Worm (Caenorhabditis elegans) whole organism, young adult: ENCODE data around the gene K07H8.2.

Source experiments
- C06A6.2 ChIP-seq: fragments of 200-800 bp; sonication (Bioruptor generic); conservative IDR thresholded peaks from 2 replicates; pipeline ENCODE4 v1.3.6; 2022; ENCODE audit warnings: missing genetic modification characterization, missing compliant biosample characterization
- C17E4.6 ChIP-seq: fragments of 200-800 bp; sonication (Bioruptor generic); IDR thresholded peaks from 2 replicates; pipeline ENCODE4 v1.3.6; 2022; ENCODE audit warnings: missing genetic modification reagents, missing genetic modification characterization, missing compliant biosample characterization
- F22D6.2 ChIP-seq: sonication (generic microtip); optimal IDR thresholded peaks from 2 replicates; lab custom pipeline; 2016; ENCODE audit warnings: mild to moderate bottlenecking, missing genetic modification characterization, missing compliant biosample characterization
- F39B2.1 ChIP-seq: fragments of 200-800 bp; sonication (Bioruptor generic); IDR thresholded peaks from 2 replicates; pipeline ENCODE4 v1.3.6; 2022; ENCODE audit warnings: missing genetic modification reagents, missing genetic modification characterization, missing compliant biosample characterization
- F49E8.2 ChIP-seq: sonication (generic microtip); optimal IDR thresholded peaks from 3 replicates; lab custom pipeline; 2017; ENCODE audit warnings: missing genetic modification characterization, mild to moderate bottlenecking, missing compliant biosample characterization, antibody characterized with exemption, moderate library complexity; ENCODE audit not compliant: insufficient read depth
- F52B5.7 ChIP-seq: sonication (generic microtip); optimal IDR thresholded peaks from 2 replicates; lab custom pipeline; 2016; ENCODE audit warnings: mild to moderate bottlenecking, missing genetic modification characterization, missing compliant biosample characterization
- K11D2.4 ChIP-seq: fragments of 200-800 bp; sonication (Bioruptor generic); IDR thresholded peaks from 2 replicates; pipeline ENCODE4 v1.3.6; 2022; ENCODE audit warnings: missing genetic modification reagents, missing genetic modification characterization, missing compliant biosample characterization
- T07F8.4 ChIP-seq: sonication (generic microtip); optimal IDR thresholded peaks from 2 replicates; lab custom pipeline; 2016; ENCODE audit warnings: mild to moderate bottlenecking, missing genetic modification characterization, moderate library complexity, missing compliant biosample characterization
- Y67H2A.10 ChIP-seq: fragments of 200-800 bp; sonication (Bioruptor generic); conservative IDR thresholded peaks from 2 replicates; pipeline ENCODE4 v1.3.6; 2022; ENCODE audit warnings: missing genetic modification reagents, missing genetic modification characterization, missing compliant biosample characterization
- akir-1 ChIP-seq: fragments of 200-800 bp; sonication (Bioruptor generic); optimal IDR thresholded peaks from 2 replicates; lab custom pipeline; 2018; ENCODE audit warnings: mild to moderate bottlenecking, missing genetic modification characterization, moderate library complexity, missing compliant biosample characterization
- attf-6 ChIP-seq: fragments of 200-800 bp; sonication (Bioruptor generic); IDR thresholded peaks from 2 replicates; pipeline ENCODE4 v1.3.6; 2022; ENCODE audit warnings: missing genetic modification reagents, missing genetic modification characterization, missing compliant biosample characterization
- ceh-100 ChIP-seq: fragments of 200-800 bp; sonication (Bioruptor generic); IDR thresholded peaks from 2 replicates; pipeline ENCODE4 v1.3.6; 2022; ENCODE audit warnings: missing genetic modification reagents, missing genetic modification characterization, missing compliant biosample characterization
- ceh-27 ChIP-seq: fragments of 200-800 bp; sonication (Bioruptor generic); optimal IDR thresholded peaks from 2 replicates; lab custom pipeline; 2018; ENCODE audit warnings: mild to moderate bottlenecking, missing genetic modification characterization, moderate library complexity, missing compliant biosample characterization
- chd-7 ChIP-seq: sonication (generic microtip); optimal IDR thresholded peaks from 2 replicates; lab custom pipeline; 2016; ENCODE audit warnings: mild to moderate bottlenecking, missing genetic modification characterization, moderate library complexity, missing compliant biosample characterization
- dpff-1 ChIP-seq: sonication (generic microtip); optimal IDR thresholded peaks from 2 replicates; lab custom pipeline; 2017; ENCODE audit warnings: mild to moderate bottlenecking, missing genetic modification characterization, missing compliant biosample characterization
- dpl-1 ChIP-seq: fragments of 150-350 bp; optimal IDR thresholded peaks from 2 replicates; lab custom pipeline; 2014; ENCODE audit warnings: missing biosample characterization, missing genetic modification reagents, missing genetic modification characterization
- egl-44 ChIP-seq: fragments of 200-800 bp; sonication (Bioruptor generic); IDR thresholded peaks from 2 replicates; pipeline ENCODE4 v1.3.6; 2022; ENCODE audit warnings: missing genetic modification reagents, missing genetic modification characterization, missing compliant biosample characterization
- egrh-3 ChIP-seq: fragments of 200-800 bp; sonication (Bioruptor generic); IDR thresholded peaks from 2 replicates; pipeline ENCODE4 v1.3.6; 2022; ENCODE audit warnings: missing genetic modification reagents, missing genetic modification characterization, missing compliant biosample characterization
- ekl-4 ChIP-seq: fragments of 200-800 bp; sonication (Bioruptor generic); IDR thresholded peaks from 2 replicates; pipeline ENCODE4 v1.3.6; 2022; ENCODE audit warnings: missing genetic modification reagents, missing genetic modification characterization, missing compliant biosample characterization
- gei-17 ChIP-seq: fragments of 200-800 bp; sonication (Bioruptor generic); optimal IDR thresholded peaks from 2 replicates; lab custom pipeline; 2018; ENCODE audit warnings: mild to moderate bottlenecking, missing genetic modification characterization, missing compliant biosample characterization
- madf-3 ChIP-seq: fragments of 200-800 bp; sonication (Bioruptor generic); IDR thresholded peaks from 2 replicates; pipeline ENCODE4 v1.3.6; 2022; ENCODE audit warnings: missing genetic modification reagents, missing genetic modification characterization, missing compliant biosample characterization
- madf-6 ChIP-seq: fragments of 200-800 bp; sonication (Bioruptor generic); IDR thresholded peaks from 2 replicates; pipeline ENCODE4 v1.3.6; 2022; ENCODE audit warnings: missing genetic modification reagents, missing genetic modification characterization, missing compliant biosample characterization
- nfyb-1 ChIP-seq: fragments of 200-800 bp; sonication (Bioruptor generic); IDR thresholded peaks from 2 replicates; pipeline ENCODE4 v1.3.6; 2022; ENCODE audit warnings: missing genetic modification reagents, missing genetic modification characterization, missing compliant biosample characterization
- nhr-120 ChIP-seq: fragments of 200-800 bp; sonication (Bioruptor generic); IDR thresholded peaks from 2 replicates; pipeline ENCODE4 v1.3.6; 2022; ENCODE audit warnings: missing genetic modification characterization, missing compliant biosample characterization
- nhr-27 ChIP-seq: fragments of 200-800 bp; sonication (Bioruptor generic); optimal IDR thresholded peaks from 2 replicates; lab custom pipeline; 2018; ENCODE audit warnings: mild to moderate bottlenecking, missing genetic modification characterization, moderate library complexity, missing compliant biosample characterization
- nhr-90 ChIP-seq: sonication (generic microtip); optimal IDR thresholded peaks from 2 replicates; lab custom pipeline; 2016; ENCODE audit warnings: missing genotype, mild to moderate bottlenecking, missing genetic modification characterization, missing compliant biosample characterization
- pbrm-1 ChIP-seq: fragments of 200-800 bp; sonication (Bioruptor generic); IDR thresholded peaks from 2 replicates; pipeline ENCODE4 v1.3.6; 2022; ENCODE audit warnings: missing genetic modification reagents, missing genetic modification characterization, missing compliant biosample characterization
- pha-4 ChIP-seq: fragments of 150-350 bp; sonication (generic microtip); optimal IDR thresholded peaks from 2 replicates; lab custom pipeline; 2014; ENCODE audit warnings: missing biosample characterization, missing genetic modification reagents, missing genetic modification characterization
- rec-8 ChIP-seq, 2 experiments: sonication (generic microtip); optimal IDR thresholded peaks; 2 replicates each; lab custom pipeline; 2016; ENCODE audit warnings: mild to moderate bottlenecking in 2 of 2, missing genetic modification characterization in 2 of 2, missing genetic modification reagents in 2 of 2, missing genotype in 2 of 2, missing biosample characterization in 1 of 2, missing compliant biosample characterization in 1 of 2, moderate library complexity in 1 of 2
- repo-1 ChIP-seq: sonication (generic microtip); optimal IDR thresholded peaks from 2 replicates; lab custom pipeline; 2017; ENCODE audit warnings: mild to moderate bottlenecking, missing genetic modification characterization, missing compliant biosample characterization
- rpc-1 ChIP-seq, 2 experiments: fragments of 150-350 bp in 1 of 2; sonication (generic microtip) in 1 of 2; optimal IDR thresholded peaks; 2 replicates each; lab custom pipeline; 2014 to 2018; ENCODE audit warnings: missing biosample characterization in 1 of 2, missing genetic modification characterization in 1 of 2, missing genetic modification reagents in 1 of 2, missing genotype in 1 of 2
- snpc-1.1 ChIP-seq: sonication (generic microtip); optimal IDR thresholded peaks from 2 replicates; lab custom pipeline; 2017; ENCODE audit warnings: missing genetic modification characterization, mild to moderate bottlenecking, missing compliant biosample characterization, antibody characterized with exemption, moderate library complexity, missing genotype, missing genetic modification reagents; ENCODE audit not compliant: insufficient read depth
- snpc-1.3 ChIP-seq: sonication (generic microtip); optimal IDR thresholded peaks from 2 replicates; lab custom pipeline; 2017; ENCODE audit warnings: missing genetic modification characterization, mild to moderate bottlenecking, missing compliant biosample characterization, antibody characterized with exemption, moderate library complexity, missing genotype, missing genetic modification reagents; ENCODE audit not compliant: insufficient read depth
- snpc-4 ChIP-seq, 5 experiments: fragments of 150-350 bp in 1 of 5; sonication (generic microtip) in 4 of 5; optimal IDR thresholded peaks; 2 replicates each; lab custom pipeline; 2014 to 2018; ENCODE audit warnings: missing genetic modification characterization in 5 of 5, missing biosample characterization in 3 of 5, antibody characterized with exemption in 2 of 5, mild to moderate bottlenecking in 2 of 5, missing compliant biosample characterization in 2 of 5, missing genotype in 2 of 5, moderate library complexity in 2 of 5, missing genetic modification reagents in 1 of 5
- zfh-2 ChIP-seq: fragments of 200-800 bp; sonication (Bioruptor generic); conservative IDR thresholded peaks from 2 replicates; pipeline ENCODE4 v1.3.6; 2022; ENCODE audit warnings: missing genetic modification reagents, missing genetic modification characterization, missing compliant biosample characterization
- ztf-26 ChIP-seq: sonication (generic microtip); optimal IDR thresholded peaks from 2 replicates; lab custom pipeline; 2017; ENCODE audit warnings: missing genetic modification characterization, missing compliant biosample characterization

The K07H8.2 gene

ce11 chrIV:8333034-8333433 is 41.7 kb downstream of the K07H8.2 start:
- TF ChIP-seq K11D2.4 (GFP tag; lab: Robert Waterston, UW) (no peak), snpc-1.3 (tag; lab: Kevin White, UChicago) (no peak), C06A6.2 (GFP tag; lab: Robert Waterston, UW) (no peak), F22D6.2 (no peak), nfyb-1 (GFP tag; lab: Robert Waterston, UW) (no peak), nhr-27 (no peak), dpl-1 (GFP tag; lab: Kevin White, UChicago) (no peak), chd-7 (tag; lab: Kevin White, UChicago) (no peak), egl-44 (GFP tag; lab: Robert Waterston, UW) (no peak), F52B5.7 (tag; lab: Kevin White, UChicago) (no peak), ztf-26 (tag; lab: Kevin White, UChicago) (no peak), gei-17 (no peak), F49E8.2 (tag; lab: Kevin White, UChicago) (no peak), ceh-27 (no peak), madf-6 (GFP tag; lab: Robert Waterston, UW) (no peak)

- TF ChIP-seq egrh-3 (GFP tag; lab: Robert Waterston, UW) (no peak), rec-8 (tag; optimal IDR thresholded peaks at IDR 0.05; lab: Kevin White, UChicago) (no peak), rpc-1 (optimal IDR thresholded peaks at IDR 0.05; lab: Kevin White, UChicago) (no peak), rpc-1 (tag; optimal IDR thresholded peaks at IDR 0.05; lab: Kevin White, UChicago) (no peak), C06A6.2 (GFP tag; lab: Robert Waterston, UW) (no peak), zfh-2 (no peak), snpc-4 (GFP tag; optimal IDR thresholded peaks at IDR 0.05; lab: Kevin White, UChicago) (no peak), snpc-4 (tag; optimal IDR thresholded peaks at IDR 0.05; lab: Kevin White, UChicago) (no peak)
Observed at ce11 chrIV:8333554-8333953, 42.2 kb downstream of the K07H8.2 start.

- TF ChIP-seq ceh-100 (no peak), C06A6.2 (GFP tag; lab: Robert Waterston, UW) (no peak), madf-6 (GFP tag; lab: Robert Waterston, UW) (no peak), akir-1 (no peak), snpc-1.1 (tag; lab: Kevin White, UChicago) (no peak), T07F8.4 (tag; lab: Kevin White, UChicago) (no peak)
Observed at ce11 chrIV:8333954-8333987, 42.4 kb downstream of the K07H8.2 start, which contains the start of gene his-31. Gene his-31, minus strand, starts transcription at chrIV:8333983.

ce11 chrIV:8333988-8334863 is 42.9 kb downstream of the K07H8.2 start, which contains the start of gene his-32:
Gene his-32, plus strand, starts transcription at chrIV:8334305.
- TF ChIP-seq F22D6.2 (no peak), dpff-1 (no peak), nhr-120 (GFP tag; lab: Robert Waterston, UW) (no peak), pha-4 (tag; lab: Kevin White, UChicago) (no peak), C17E4.6 (GFP tag; lab: Robert Waterston, UW) (no peak), egrh-3 (GFP tag; lab: Robert Waterston, UW) (peak; percentile 49; the same call in 1 of the 2 replicates), attf-6 (GFP tag; lab: Robert Waterston, UW) (no peak), ekl-4 (peak; percentile 37; the same call in 1 of the 2 replicates), pbrm-1 (GFP tag; lab: Robert Waterston, UW) (peak; percentile 44; the same call in 1 of the 2 replicates), rec-8 (tag; optimal IDR thresholded peaks at IDR 0.05; lab: Kevin White, UChicago) (no peak), Y67H2A.10 (no peak), nhr-90 (tag; lab: Kevin White, UChicago) (no peak), madf-3 (GFP tag; lab: Robert Waterston, UW) (no peak), F39B2.1 (peak; percentile 63; the same call in 1 of the 2 replicates), repo-1 (tag; lab: Kevin White, UChicago) (no peak)
